Worm (Caenorhabditis elegans) whole organism, L1 larva: Measurements from ENCODE around the gene R02D5.10.

Experiments used
- Y116A8C.19 ChIP-seq: sonication (generic microtip); optimal IDR thresholded peaks from 2 replicates; lab custom pipeline; 2016; ENCODE audit warnings: missing compliant biosample characterization, missing genetic modification characterization, borderline replicate concordance
- ama-1 ChIP-seq: fragments of 150-350 bp; optimal IDR thresholded peaks from 2 replicates; lab custom pipeline; 2014
- fkh-10 ChIP-seq: sonication (generic microtip); optimal IDR thresholded peaks from 2 replicates; lab custom pipeline; 2017; ENCODE audit warnings: missing biosample characterization, missing genetic modification reagents, missing genetic modification characterization
- nhr-76 ChIP-seq: sonication (generic microtip); optimal IDR thresholded peaks from 2 replicates; lab custom pipeline; 2017; ENCODE audit warnings: missing biosample characterization, missing genetic modification characterization
- tbx-2 ChIP-seq: sonication (generic microtip); optimal IDR thresholded peaks from 2 replicates; lab custom pipeline; 2016; ENCODE audit warnings: missing genetic modification characterization, missing compliant biosample characterization

ce11 chrV:14519268-14519667 lies 37.2 kb downstream of the R02D5.10 start, which contains the start of gene R02D5.8:
- TF ChIP-seq nhr-76, result no peak
- TF ChIP-seq Y116A8C.19 (tag; lab: Kevin White, UChicago), result no peak
- TF ChIP-seq fkh-10 (GFP tag; lab: Kevin White, UChicago), result no peak
- TF ChIP-seq tbx-2 (tag; lab: Kevin White, UChicago), result no peak
- TF ChIP-seq ama-1 (lab: Kevin White, UChicago), result no peak
